In the genomic region with DNA sequence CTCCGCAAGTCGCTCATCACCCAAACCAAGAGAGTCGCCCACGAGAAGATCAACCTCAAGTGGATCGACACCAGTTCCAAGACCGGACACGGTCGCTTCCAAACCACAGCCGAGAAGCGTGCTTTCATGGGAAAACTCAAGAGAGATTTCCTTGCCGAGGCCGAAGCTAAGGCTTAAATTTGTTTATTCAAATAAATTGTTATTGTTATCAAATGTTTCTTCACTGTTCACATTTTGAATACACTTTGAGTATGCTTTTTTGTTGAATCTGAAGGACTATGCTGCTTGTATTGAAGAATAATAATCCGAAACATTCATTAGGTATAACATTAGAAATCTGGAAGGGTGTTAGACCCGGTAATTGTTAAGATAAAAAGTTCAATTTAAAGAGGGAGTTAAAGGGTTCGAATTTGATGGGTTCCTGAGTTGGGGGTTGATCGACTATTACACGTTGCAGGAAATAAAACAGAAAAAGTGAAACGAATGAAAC, we compare ENCODE assay signal across 2 worm cellular contexts.
A peak's percentile ranks its signal among the peaks of the same experiment; 100 is the strongest.
TF ChIP-seq lines count a peak whose summit lies in the region.

No protein-coding gene starts in this region.

TF ChIP-seq in whole organism, L2 larva, 48 proteins besides CTCF, POLR2A, EP300 and RAD21 (continued from another document):
- TF ChIP-seq zag-1 (tag; optimal IDR thresholded peaks at IDR 0.05; lab: Kevin White, UChicago) (no peak), R02D3.7 (tag; optimal IDR thresholded peaks at IDR 0.05; lab: Kevin White, UChicago) (no peak), snpc-4 (tag; optimal IDR thresholded peaks at IDR 0.05; lab: Kevin White, UChicago) (no peak), unc-39 (tag; optimal IDR thresholded peaks at IDR 0.05; lab: Kevin White, UChicago) (no peak)

TF ChIP-seq in whole organism, L4 larva, 104 proteins besides CTCF, POLR2A, EP300 and RAD21 (continued from another document):
- TF ChIP-seq madf-9 (GFP tag; conservative IDR thresholded peaks at IDR 0.05; lab: Robert Waterston, UW): peak; percentile 35; the same call in 1 of the 2 replicates
- no peak for TF ChIP-seq jun-1 (tag; optimal IDR thresholded peaks at IDR 0.05; lab: Kevin White, UChicago)
- TF ChIP-seq tra-1 (GFP tag; IDR thresholded peaks at IDR 0.05; lab: Robert Waterston, UW): no peak; the same call in 1 of the 2 replicates
- peak; percentile 58 for TF ChIP-seq mes-2 (tag; optimal IDR thresholded peaks at IDR 0.05; lab: Kevin White, UChicago; ENCODE audit: poor library complexity, severe bottlenecking)
- no peak; the same call in 1 of the 2 replicates for TF ChIP-seq dmd-6 (GFP tag; IDR thresholded peaks at IDR 0.05; lab: Robert Waterston, UW)
- no peak for TF ChIP-seq ztf-11 (tag; optimal IDR thresholded peaks at IDR 0.05; lab: Kevin White, UChicago)
- peak; percentile 87 for TF ChIP-seq unc-130 (GFP tag; optimal IDR thresholded peaks at IDR 0.05; lab: Kevin White, UChicago)
- TF ChIP-seq F44E2.7 (GFP tag; IDR thresholded peaks at IDR 0.05; lab: Robert Waterston, UW): 0 out of 2 replicates have a peak, but pooled peaks have one; percentile 17
- TF ChIP-seq php-3 (GFP tag; IDR thresholded peaks at IDR 0.05; lab: Robert Waterston, UW): 0 out of 2 replicates have a peak, but pooled peaks have one; percentile 20
- no peak for TF ChIP-seq nhr-28 (tag; optimal IDR thresholded peaks at IDR 0.05; lab: Kevin White, UChicago)
- no peak for TF ChIP-seq ceh-62 (tag; optimal IDR thresholded peaks at IDR 0.05; lab: Kevin White, UChicago)
- TF ChIP-seq lir-3 (tag; optimal IDR thresholded peaks at IDR 0.05; lab: Kevin White, UChicago): no peak
- peak; percentile 86 for TF ChIP-seq aly-2 (tag; optimal IDR thresholded peaks at IDR 0.05; lab: Kevin White, UChicago)
- TF ChIP-seq unc-62 (GFP tag; optimal IDR thresholded peaks at IDR 0.05 in 1 of 2; lab: Kevin White, UChicago): no peak
- TF ChIP-seq unc-62 (tag; optimal IDR thresholded peaks at IDR 0.05; lab: Kevin White, UChicago): no peak
- TF ChIP-seq F26F4.8 (GFP tag; conservative IDR thresholded peaks at IDR 0.05; lab: Robert Waterston, UW): no peak
- TF ChIP-seq nhr-6 (tag; optimal IDR thresholded peaks at IDR 0.05; lab: Kevin White, UChicago): no peak
- TF ChIP-seq Y48G9A.11 (GFP tag; IDR thresholded peaks at IDR 0.05; lab: Robert Waterston, UW): peak; percentile 73
- TF ChIP-seq egl-43 (GFP tag; IDR thresholded peaks at IDR 0.05; lab: Robert Waterston, UW): peak; percentile 3; the same call in 1 of the 2 replicates
- no peak for TF ChIP-seq ceh-32 (tag; optimal IDR thresholded peaks at IDR 0.05; lab: Kevin White, UChicago; ENCODE audit: poor library complexity)
- peak; percentile 13; the same call in 1 of the 2 replicates for TF ChIP-seq hmg-1.1 (GFP tag; IDR thresholded peaks at IDR 0.05; lab: Robert Waterston, UW)
- no peak for TF ChIP-seq fkh-10 (GFP tag; optimal IDR thresholded peaks at IDR 0.05; lab: Kevin White, UChicago)
- no peak for TF ChIP-seq R02D3.7 (tag; optimal IDR thresholded peaks at IDR 0.05; lab: Kevin White, UChicago)
- TF ChIP-seq nhr-41 (GFP tag; IDR thresholded peaks at IDR 0.05; lab: Robert Waterston, UW): 0 out of 2 replicates have a peak, but pooled peaks have one; percentile 47
- TF ChIP-seq zip-11 (GFP tag; IDR thresholded peaks at IDR 0.05; lab: Robert Waterston, UW): no peak
- peak; percentile 71 for TF ChIP-seq lin-13 (GFP tag; optimal IDR thresholded peaks at IDR 0.05; lab: Kevin White, UChicago)
- no peak for TF ChIP-seq hlh-11 (tag; optimal IDR thresholded peaks at IDR 0.05; lab: Kevin White, UChicago)
- no peak for TF ChIP-seq ceh-82 (tag; optimal IDR thresholded peaks at IDR 0.05; lab: Kevin White, UChicago)
- peak in 1 of 2 experiments; percentile 82; a peak in 1 of 4 replicates for TF ChIP-seq madf-5 (GFP tag; IDR thresholded peaks at IDR 0.05; lab: Robert Waterston, UW)
- no peak for TF ChIP-seq rbr-2 (tag; optimal IDR thresholded peaks at IDR 0.05; lab: Kevin White, UChicago)
- no peak for TF ChIP-seq ztf-7 (tag; optimal IDR thresholded peaks at IDR 0.05; lab: Kevin White, UChicago)
- no peak for TF ChIP-seq lin-39 (tag; optimal IDR thresholded peaks at IDR 0.05; lab: Kevin White, UChicago)
- no peak for TF ChIP-seq ZK546.5 (tag; optimal IDR thresholded peaks at IDR 0.05; lab: Kevin White, UChicago)
- TF ChIP-seq lsy-2 (tag; optimal IDR thresholded peaks at IDR 0.05; lab: Kevin White, UChicago): peak; percentile 53 to 54
- TF ChIP-seq egl-27 (tag; optimal IDR thresholded peaks at IDR 0.05; lab: Kevin White, UChicago): no peak
- no peak for TF ChIP-seq zip-2 (tag; optimal IDR thresholded peaks at IDR 0.05; lab: Kevin White, UChicago)
- no peak for TF ChIP-seq nhr-10 (tag; optimal IDR thresholded peaks at IDR 0.05; lab: Kevin White, UChicago)
- TF ChIP-seq hlh-30 (tag; optimal IDR thresholded peaks at IDR 0.05; lab: Kevin White, UChicago; ENCODE audit: insufficient read depth): no peak
- TF ChIP-seq aha-1 (tag; lab: Kevin White, UChicago): peak; percentile 93
- TF ChIP-seq T26A8.4 (GFP tag; IDR thresholded peaks at IDR 0.05; lab: Robert Waterston, UW): peak; percentile 59; the same call in 1 of the 2 replicates
- TF ChIP-seq dpl-1 (GFP tag; optimal IDR thresholded peaks at IDR 0.05; lab: Kevin White, UChicago): no peak
- TF ChIP-seq dmd-9 (GFP tag; IDR thresholded peaks at IDR 0.05; lab: Robert Waterston, UW): no peak
- no peak for TF ChIP-seq lin-15B (tag; optimal IDR thresholded peaks at IDR 0.05; lab: Kevin White, UChicago)
- peak; percentile 44 for TF ChIP-seq set-16 (GFP tag; IDR thresholded peaks at IDR 0.05; lab: Robert Waterston, UW)
- TF ChIP-seq ceh-20 (GFP tag; IDR thresholded peaks at IDR 0.05; lab: Robert Waterston, UW): no peak
- no peak for TF ChIP-seq vab-7 (GFP tag; IDR thresholded peaks at IDR 0.05; lab: Robert Waterston, UW)
- no peak for TF ChIP-seq zfp-2 (tag; optimal IDR thresholded peaks at IDR 0.05; lab: Kevin White, UChicago)
- TF ChIP-seq ZK337.2 (GFP tag; IDR thresholded peaks at IDR 0.05; lab: Robert Waterston, UW): no peak
- no peak for TF ChIP-seq hif-1 (tag; optimal IDR thresholded peaks at IDR 0.05; lab: Kevin White, UChicago)
- TF ChIP-seq nhr-11 (tag; optimal IDR thresholded peaks at IDR 0.05; lab: Kevin White, UChicago): no peak
- TF ChIP-seq daf-12 (tag; optimal IDR thresholded peaks at IDR 0.05; lab: Kevin White, UChicago): no peak
- no peak for TF ChIP-seq duxl-1 (tag; optimal IDR thresholded peaks at IDR 0.05; lab: Kevin White, UChicago; ENCODE audit: poor library complexity)
- TF ChIP-seq sdz-12 (GFP tag; optimal IDR thresholded peaks at IDR 0.05; lab: Kevin White, UChicago): no peak
- TF ChIP-seq unc-39 (tag; optimal IDR thresholded peaks at IDR 0.05; lab: Kevin White, UChicago): no peak
- TF ChIP-seq lin-1 (GFP tag; IDR thresholded peaks at IDR 0.05; lab: Robert Waterston, UW): peak; percentile 17
- TF ChIP-seq daf-19 (GFP tag; conservative IDR thresholded peaks at IDR 0.05; lab: Robert Waterston, UW): no peak
- TF ChIP-seq pha-4 (GFP tag; IDR thresholded peaks at IDR 0.05; lab: Robert Waterston, UW): peak; percentile 59
- TF ChIP-seq pha-4 (tag; optimal IDR thresholded peaks at IDR 0.05; lab: Kevin White, UChicago): no peak
- TF ChIP-seq attf-4 (tag; optimal IDR thresholded peaks at IDR 0.05; lab: Kevin White, UChicago): no peak
- no peak for TF ChIP-seq nhr-76 (tag; optimal IDR thresholded peaks at IDR 0.05; lab: Kevin White, UChicago)
- peak; percentile 56 for TF ChIP-seq nhr-102 (tag; optimal IDR thresholded peaks at IDR 0.05; lab: Kevin White, UChicago)
- no peak for TF ChIP-seq ceh-44 (GFP tag; IDR thresholded peaks at IDR 0.05; lab: Robert Waterston, UW)
- TF ChIP-seq nhr-48 (tag; optimal IDR thresholded peaks at IDR 0.05; lab: Kevin White, UChicago): peak; percentile 16
- TF ChIP-seq ama-1 (optimal IDR thresholded peaks at IDR 0.05; lab: Kevin White, UChicago): peak; percentile 86
- TF ChIP-seq mxl-2 (GFP tag; conservative IDR thresholded peaks at IDR 0.05; lab: Robert Waterston, UW): no peak
- no peak for TF ChIP-seq lin-29 (GFP tag; IDR thresholded peaks at IDR 0.05; lab: Robert Waterston, UW)
- TF ChIP-seq Y105C5A.15 (GFP tag; IDR thresholded peaks at IDR 0.05; lab: Robert Waterston, UW): peak; percentile 27; the same call in 1 of the 2 replicates
- no peak for TF ChIP-seq nhr-237 (tag; optimal IDR thresholded peaks at IDR 0.05; lab: Kevin White, UChicago)
- TF ChIP-seq dmd-8 (GFP tag; IDR thresholded peaks at IDR 0.05; lab: Robert Waterston, UW): peak; percentile 4; the same call in 1 of the 2 replicates
- peak; percentile 32 for TF ChIP-seq nhr-77 (tag; optimal IDR thresholded peaks at IDR 0.05; lab: Kevin White, UChicago)
- peak; percentile 36 for TF ChIP-seq T20F7.1 (GFP tag; optimal IDR thresholded peaks at IDR 0.05; lab: Kevin White, UChicago)
- peak; percentile 55; the same call in 1 of the 2 replicates for TF ChIP-seq Y75B8A.6 (GFP tag; IDR thresholded peaks at IDR 0.05; lab: Robert Waterston, UW)
- peak; percentile 78 for TF ChIP-seq lin-38 (GFP tag; IDR thresholded peaks at IDR 0.05; lab: Robert Waterston, UW)
- TF ChIP-seq pqm-1 (tag; optimal IDR thresholded peaks at IDR 0.05; lab: Kevin White, UChicago): no peak
- TF ChIP-seq mdt-29 (GFP tag; IDR thresholded peaks at IDR 0.05; lab: Robert Waterston, UW): 0 out of 2 replicates have a peak, but pooled peaks have one; percentile 67
- 0 out of 2 replicates have a peak, but pooled peaks have one; percentile 42 for TF ChIP-seq nhr-42 (GFP tag; IDR thresholded peaks at IDR 0.05; lab: Robert Waterston, UW)
- no peak for TF ChIP-seq daf-8 (GFP tag; IDR thresholded peaks at IDR 0.05; lab: Robert Waterston, UW)
- peak; percentile 71 for TF ChIP-seq snpc-1.2 (GFP tag; IDR thresholded peaks at IDR 0.05; lab: Robert Waterston, UW)
- no peak for TF ChIP-seq saeg-2 (GFP tag; IDR thresholded peaks at IDR 0.05; lab: Robert Waterston, UW)
- TF ChIP-seq zfp-3 (GFP tag; conservative IDR thresholded peaks at IDR 0.05; lab: Robert Waterston, UW): peak; percentile 86; the same call in 1 of the 2 replicates
- TF ChIP-seq fos-1 (tag; optimal IDR thresholded peaks at IDR 0.05; lab: Kevin White, UChicago): no peak
- TF ChIP-seq lim-7 (GFP tag; IDR thresholded peaks at IDR 0.05; lab: Robert Waterston, UW): peak; percentile 64
- TF ChIP-seq daf-16 (GFP tag; optimal IDR thresholded peaks at IDR 0.05; lab: Kevin White, UChicago): peak in 1 of 2 experiments; percentile 18
- TF ChIP-seq daf-16 (tag; optimal IDR thresholded peaks at IDR 0.05; lab: Kevin White, UChicago): peak; percentile 3
- peak; percentile 75; the same call in 1 of the 2 replicates for TF ChIP-seq D1046.2 (GFP tag; IDR thresholded peaks at IDR 0.05; lab: Robert Waterston, UW)
- TF ChIP-seq spr-1 (tag; optimal IDR thresholded peaks at IDR 0.05; lab: Kevin White, UChicago): no peak
- TF ChIP-seq zag-1 (tag; optimal IDR thresholded peaks at IDR 0.05; lab: Kevin White, UChicago): no peak
